Worm (Caenorhabditis elegans) whole organism, young adult: ENCODE data around the gene C49C3.20.
A peak's percentile ranks its signal among the peaks of the same experiment; 100 is the strongest.

Experiments used
- B0019.2 ChIP-seq: fragments of 200-800 bp; sonication (Bioruptor generic); conservative IDR thresholded peaks from 2 replicates; pipeline ENCODE4 v1.3.6; 2022; ENCODE audit warnings: missing genetic modification reagents, missing genetic modification characterization, missing compliant biosample characterization
- B0261.1 ChIP-seq: sonication (generic microtip); optimal IDR thresholded peaks from 2 replicates; lab custom pipeline; 2016; ENCODE audit warnings: mild to moderate bottlenecking, missing genetic modification characterization, moderate library complexity, missing compliant biosample characterization
- C17E4.6 ChIP-seq: fragments of 200-800 bp; sonication (Bioruptor generic); IDR thresholded peaks from 2 replicates; pipeline ENCODE4 v1.3.6; 2022; ENCODE audit warnings: missing genetic modification reagents, missing genetic modification characterization, missing compliant biosample characterization
- D2030.7 ChIP-seq: fragments of 200-800 bp; sonication (Bioruptor generic); IDR thresholded peaks from 2 replicates; pipeline ENCODE4 v1.3.6; 2022; ENCODE audit warnings: missing genetic modification reagents, missing genetic modification characterization, missing compliant biosample characterization
- F22D6.2 ChIP-seq: sonication (generic microtip); optimal IDR thresholded peaks from 2 replicates; lab custom pipeline; 2016; ENCODE audit warnings: mild to moderate bottlenecking, missing genetic modification characterization, missing compliant biosample characterization
- F37B4.10 ChIP-seq: fragments of 200-800 bp; sonication (Bioruptor generic); IDR thresholded peaks from 2 replicates; pipeline ENCODE4 v1.3.6; 2022; ENCODE audit warnings: missing genetic modification characterization, missing compliant biosample characterization
- F52B5.7 ChIP-seq: sonication (generic microtip); optimal IDR thresholded peaks from 2 replicates; lab custom pipeline; 2016; ENCODE audit warnings: mild to moderate bottlenecking, missing genetic modification characterization, missing compliant biosample characterization
- F55B11.4 ChIP-seq: sonication (generic microtip); optimal IDR thresholded peaks from 2 replicates; lab custom pipeline; 2016; ENCODE audit warnings: missing compliant biosample characterization, missing genetic modification characterization, borderline replicate concordance; ENCODE audit not compliant: insufficient read depth
- F57C9.4 ChIP-seq: sonication (generic microtip); optimal IDR thresholded peaks from 2 replicates; lab custom pipeline; 2017; ENCODE audit warnings: mild to moderate bottlenecking, missing genetic modification characterization, missing compliant biosample characterization
- Y53G8AR.9 ChIP-seq: fragments of 200-800 bp; sonication (Bioruptor generic); conservative IDR thresholded peaks from 2 replicates; pipeline ENCODE4 v1.3.6; 2022; ENCODE audit warnings: missing genetic modification reagents, missing genetic modification characterization, missing compliant biosample characterization
- Y56A3A.18 ChIP-seq: fragments of 200-800 bp; sonication (Bioruptor generic); IDR thresholded peaks from 2 replicates; pipeline ENCODE4 v1.3.6; 2022; ENCODE audit warnings: missing genetic modification reagents, missing genetic modification characterization, missing compliant biosample characterization
- Y67H2A.10 ChIP-seq: fragments of 200-800 bp; sonication (Bioruptor generic); conservative IDR thresholded peaks from 2 replicates; pipeline ENCODE4 v1.3.6; 2022; ENCODE audit warnings: missing genetic modification reagents, missing genetic modification characterization, missing compliant biosample characterization
- Y95B8A.8 ChIP-seq: fragments of 200-800 bp; sonication (Bioruptor generic); IDR thresholded peaks from 2 replicates; pipeline ENCODE4 v1.3.6; 2022; ENCODE audit warnings: missing genetic modification reagents, missing genetic modification characterization, missing compliant biosample characterization
- ZK185.1 ChIP-seq: sonication (generic microtip); optimal IDR thresholded peaks from 2 replicates; lab custom pipeline; 2016; ENCODE audit warnings: mild to moderate bottlenecking, missing genetic modification characterization, missing compliant biosample characterization; ENCODE audit not compliant: poor library complexity, severe bottlenecking
- ama-1 ChIP-seq, 3 experiments: fragments of 150-350 bp in 1 of 3; sonication (generic microtip) in 2 of 3; optimal IDR thresholded peaks; 2 replicates each; lab custom pipeline; 2014 to 2018; ENCODE audit warnings: missing biosample characterization in 2 of 3, missing genetic modification characterization in 2 of 3, missing genetic modification reagents in 2 of 3
- aptf-2 ChIP-seq: fragments of 200-800 bp; sonication (Bioruptor generic); conservative IDR thresholded peaks from 2 replicates; pipeline ENCODE4 v1.3.6; 2022; ENCODE audit warnings: missing genetic modification reagents, missing genetic modification characterization, missing compliant biosample characterization
- aptf-3 ChIP-seq: fragments of 200-800 bp; sonication (Bioruptor generic); IDR thresholded peaks from 2 replicates; pipeline ENCODE4 v1.3.6; 2022; ENCODE audit warnings: missing genetic modification characterization, missing compliant biosample characterization
- athp-1 ChIP-seq: sonication (generic microtip); optimal IDR thresholded peaks from 2 replicates; lab custom pipeline; 2017; ENCODE audit warnings: mild to moderate bottlenecking, missing genetic modification characterization, missing compliant biosample characterization
- bed-1 ChIP-seq: fragments of 200-800 bp; sonication (Bioruptor generic); IDR thresholded peaks from 2 replicates; pipeline ENCODE4 v1.3.6; 2022; ENCODE audit warnings: missing genetic modification reagents, missing genetic modification characterization, missing compliant biosample characterization
- cebp-1 ChIP-seq, 2 experiments: fragments of 200-800 bp in 1 of 2; sonication (Bioruptor generic) in 1 of 2; sonication (generic microtip) in 1 of 2; IDR thresholded peaks in 1 of 2; optimal IDR thresholded peaks in 1 of 2; 2 replicates each; pipeline versions ENCODE4 v1.3.6 to Lab custom; 2017 to 2022; ENCODE audit warnings: missing compliant biosample characterization in 2 of 2, missing genetic modification characterization in 2 of 2, mild to moderate bottlenecking in 1 of 2, missing genetic modification reagents in 1 of 2, moderate library complexity in 1 of 2
- ceh-58 ChIP-seq: fragments of 200-800 bp; sonication (Bioruptor generic); IDR thresholded peaks from 2 replicates; pipeline ENCODE4 v1.3.6; 2022; ENCODE audit warnings: missing genetic modification characterization, missing compliant biosample characterization
- die-1 ChIP-seq: sonication (generic microtip); optimal IDR thresholded peaks from 2 replicates; lab custom pipeline; 2016; ENCODE audit warnings: missing genotype, mild to moderate bottlenecking, missing genetic modification characterization, missing compliant biosample characterization
- dox-1 ChIP-seq: fragments of 200-800 bp; sonication (Bioruptor generic); IDR thresholded peaks from 2 replicates; pipeline ENCODE4 v1.3.6; 2022; ENCODE audit warnings: missing genetic modification reagents, missing genetic modification characterization, missing compliant biosample characterization
- dpff-1 ChIP-seq: sonication (generic microtip); optimal IDR thresholded peaks from 2 replicates; lab custom pipeline; 2017; ENCODE audit warnings: mild to moderate bottlenecking, missing genetic modification characterization, missing compliant biosample characterization
- efl-1 ChIP-seq: fragments of 150-350 bp; optimal IDR thresholded peaks from 2 replicates; lab custom pipeline; 2014; ENCODE audit warnings: missing biosample characterization, missing genetic modification reagents, missing genetic modification characterization
- egl-44 ChIP-seq: fragments of 200-800 bp; sonication (Bioruptor generic); IDR thresholded peaks from 2 replicates; pipeline ENCODE4 v1.3.6; 2022; ENCODE audit warnings: missing genetic modification reagents, missing genetic modification characterization, missing compliant biosample characterization
- ekl-4 ChIP-seq: fragments of 200-800 bp; sonication (Bioruptor generic); IDR thresholded peaks from 2 replicates; pipeline ENCODE4 v1.3.6; 2022; ENCODE audit warnings: missing genetic modification reagents, missing genetic modification characterization, missing compliant biosample characterization
- hrde-1 ChIP-seq: sonication (generic microtip); optimal IDR thresholded peaks from 2 replicates; lab custom pipeline; 2016; ENCODE audit warnings: missing genetic modification characterization, mild to moderate bottlenecking, missing compliant biosample characterization, moderate library complexity, missing genotype, missing genetic modification reagents, borderline replicate concordance
- let-526 ChIP-seq: fragments of 200-800 bp; sonication (Bioruptor generic); IDR thresholded peaks from 2 replicates; pipeline ENCODE4 v1.3.6; 2022; ENCODE audit warnings: missing genetic modification reagents, missing genetic modification characterization, missing compliant biosample characterization
- lin-26 ChIP-seq: fragments of 200-800 bp; sonication (Bioruptor generic); IDR thresholded peaks from 2 replicates; pipeline ENCODE4 v1.3.6; 2022; ENCODE audit warnings: missing genetic modification reagents, missing genetic modification characterization, missing compliant biosample characterization
- lin-54 ChIP-seq: fragments of 200-800 bp; sonication (Bioruptor generic); optimal IDR thresholded peaks from 2 replicates; lab custom pipeline; 2018; ENCODE audit warnings: mild to moderate bottlenecking, missing genetic modification characterization, missing compliant biosample characterization
- lsl-1 ChIP-seq: fragments of 200-800 bp; sonication (Bioruptor generic); optimal IDR thresholded peaks from 2 replicates; lab custom pipeline; 2018; ENCODE audit warnings: mild to moderate bottlenecking, missing genetic modification characterization, moderate library complexity, missing compliant biosample characterization
- lsy-27 ChIP-seq: sonication (generic microtip); optimal IDR thresholded peaks from 2 replicates; lab custom pipeline; 2017; ENCODE audit warnings: missing genetic modification characterization, mild to moderate bottlenecking, missing compliant biosample characterization, antibody characterized with exemption, missing genotype, borderline replicate concordance; ENCODE audit not compliant: insufficient read depth
- madf-8 ChIP-seq: fragments of 200-800 bp; sonication (Bioruptor generic); conservative IDR thresholded peaks from 2 replicates; pipeline ENCODE4 v1.3.6; 2022; ENCODE audit warnings: missing genetic modification reagents, missing genetic modification characterization, missing compliant biosample characterization
- mcd-1 ChIP-seq: fragments of 200-800 bp; sonication (Bioruptor generic); IDR thresholded peaks from 2 replicates; pipeline ENCODE4 v1.3.6; 2022; ENCODE audit warnings: missing genetic modification reagents, missing genetic modification characterization, missing compliant biosample characterization
- mel-28 ChIP-seq: sonication (generic microtip); optimal IDR thresholded peaks from 2 replicates; lab custom pipeline; 2016; ENCODE audit warnings: borderline replicate concordance, mild to moderate bottlenecking, missing genetic modification characterization, missing compliant biosample characterization
- mxl-1 ChIP-seq: sonication (generic microtip); optimal IDR thresholded peaks from 2 replicates; lab custom pipeline; 2016; ENCODE audit warnings: missing genetic modification characterization, missing compliant biosample characterization
- nfya-2 ChIP-seq: fragments of 200-800 bp; sonication (Bioruptor generic); IDR thresholded peaks from 2 replicates; pipeline ENCODE4 v1.3.6; 2022; ENCODE audit warnings: missing genetic modification reagents, missing genetic modification characterization, missing compliant biosample characterization
- nhr-27 ChIP-seq: fragments of 200-800 bp; sonication (Bioruptor generic); optimal IDR thresholded peaks from 2 replicates; lab custom pipeline; 2018; ENCODE audit warnings: mild to moderate bottlenecking, missing genetic modification characterization, moderate library complexity, missing compliant biosample characterization
- nhr-90 ChIP-seq: sonication (generic microtip); optimal IDR thresholded peaks from 2 replicates; lab custom pipeline; 2016; ENCODE audit warnings: missing genotype, mild to moderate bottlenecking, missing genetic modification characterization, missing compliant biosample characterization
- rcor-1 ChIP-seq: fragments of 200-800 bp; sonication (Bioruptor generic); IDR thresholded peaks from 2 replicates; pipeline ENCODE4 v1.3.6; 2022; ENCODE audit warnings: missing genetic modification reagents, missing genetic modification characterization, missing compliant biosample characterization
- rpc-1 ChIP-seq, 2 experiments: fragments of 150-350 bp in 1 of 2; sonication (generic microtip) in 1 of 2; optimal IDR thresholded peaks; 2 replicates each; lab custom pipeline; 2014 to 2018; ENCODE audit warnings: missing biosample characterization in 1 of 2, missing genetic modification characterization in 1 of 2, missing genetic modification reagents in 1 of 2, missing genotype in 1 of 2
- sdz-38 ChIP-seq: sonication (generic microtip); optimal IDR thresholded peaks from 2 replicates; lab custom pipeline; 2016; ENCODE audit warnings: missing genotype, missing genetic modification characterization, missing compliant biosample characterization
- somi-1 ChIP-seq: fragments of 200-800 bp; sonication (Bioruptor generic); optimal IDR thresholded peaks from 2 replicates; lab custom pipeline; 2018; ENCODE audit warnings: mild to moderate bottlenecking, missing genetic modification characterization, missing compliant biosample characterization
- tbp1 ChIP-seq: fragments of 200-800 bp; sonication (Bioruptor generic); optimal IDR thresholded peaks from 2 replicates; lab custom pipeline; 2018; ENCODE audit warnings: mild to moderate bottlenecking, missing genetic modification characterization, missing compliant biosample characterization
- tlf-1 ChIP-seq: fragments of 200-800 bp; sonication (Bioruptor generic); optimal IDR thresholded peaks from 2 replicates; lab custom pipeline; 2018; ENCODE audit warnings: mild to moderate bottlenecking, missing genetic modification characterization, missing compliant biosample characterization
- ztf-3 ChIP-seq: fragments of 200-800 bp; sonication (Bioruptor generic); optimal IDR thresholded peaks from 2 replicates; lab custom pipeline; 2018; ENCODE audit warnings: mild to moderate bottlenecking, missing genetic modification characterization, missing compliant biosample characterization

The C49C3.20 gene

ce11 chrIV:17268628-17269027 is 47.7 kb downstream of the C49C3.20 start:
- no peak for TF ChIP-seq mel-28
- TF ChIP-seq tbp1 (GFP tag; lab: Kevin White, UChicago), result no peak
- TF ChIP-seq ztf-3, result no peak
- TF ChIP-seq F37B4.10 (GFP tag; lab: Robert Waterston, UW), result no peak
- TF ChIP-seq aptf-3 (GFP tag; lab: Robert Waterston, UW), result no peak
- TF ChIP-seq Y53G8AR.9, result no peak
- TF ChIP-seq lsy-27 (tag; lab: Kevin White, UChicago), result no peak
- no peak for TF ChIP-seq lin-54
- no peak for TF ChIP-seq die-1 (tag; lab: Kevin White, UChicago)
- no peak for TF ChIP-seq F52B5.7 (tag; lab: Kevin White, UChicago)
- peak; percentile 46; the same call in 1 of the 2 replicates for TF ChIP-seq cebp-1 (GFP tag; IDR thresholded peaks at IDR 0.05; lab: Robert Waterston, UW)
- TF ChIP-seq cebp-1 (tag; optimal IDR thresholded peaks at IDR 0.05; lab: Kevin White, UChicago), result peak; percentile 86
- TF ChIP-seq ekl-4, result no peak
- no peak for TF ChIP-seq lsl-1 (GFP tag; lab: Kevin White, UChicago)
- no peak for TF ChIP-seq madf-8 (GFP tag; lab: Robert Waterston, UW)
- no peak for TF ChIP-seq dox-1
- TF ChIP-seq nhr-27, result no peak
- TF ChIP-seq rcor-1 (GFP tag; lab: Robert Waterston, UW), result peak; percentile 30; the same call in 1 of the 2 replicates
- TF ChIP-seq somi-1 (GFP tag; lab: Kevin White, UChicago), result no peak
- TF ChIP-seq bed-1 (GFP tag; lab: Robert Waterston, UW), result no peak
- TF ChIP-seq aptf-2, result no peak
- TF ChIP-seq dpff-1 (tag; lab: Kevin White, UChicago), result no peak
- no peak for TF ChIP-seq mxl-1 (tag; lab: Kevin White, UChicago)
- no peak for TF ChIP-seq F55B11.4 (tag; lab: Kevin White, UChicago)
- TF ChIP-seq sdz-38 (tag; lab: Kevin White, UChicago), result no peak
- peak; percentile 2 for TF ChIP-seq ZK185.1
- TF ChIP-seq Y67H2A.10 (GFP tag; lab: Robert Waterston, UW), result no peak
- TF ChIP-seq F22D6.2, result no peak
- TF ChIP-seq D2030.7 (GFP tag; lab: Robert Waterston, UW), result no peak
- no peak for TF ChIP-seq nhr-90 (tag; lab: Kevin White, UChicago)
- TF ChIP-seq ceh-58 (GFP tag; lab: Robert Waterston, UW), result no peak
- TF ChIP-seq Y95B8A.8 (GFP tag; lab: Robert Waterston, UW), result no peak
- TF ChIP-seq egl-44 (GFP tag; lab: Robert Waterston, UW), result no peak
- peak; percentile 33 for TF ChIP-seq ama-1 (optimal IDR thresholded peaks at IDR 0.05; lab: Kevin White, UChicago)
- no peak for TF ChIP-seq ama-1 (GFP tag; optimal IDR thresholded peaks at IDR 0.05; lab: Kevin White, UChicago)
- TF ChIP-seq mcd-1, result peak; percentile 33; the same call in 1 of the 2 replicates
- no peak for TF ChIP-seq B0261.1 (tag; lab: Kevin White, UChicago)
- TF ChIP-seq rpc-1 (optimal IDR thresholded peaks at IDR 0.05; lab: Kevin White, UChicago), result no peak
- no peak for TF ChIP-seq rpc-1 (tag; optimal IDR thresholded peaks at IDR 0.05; lab: Kevin White, UChicago)
- TF ChIP-seq let-526 (GFP tag; lab: Robert Waterston, UW), result no peak
- no peak for TF ChIP-seq F57C9.4
- no peak for TF ChIP-seq athp-1 (tag; lab: Kevin White, UChicago)
- no peak for TF ChIP-seq hrde-1 (tag; lab: Kevin White, UChicago)
- TF ChIP-seq tlf-1 (GFP tag; lab: Kevin White, UChicago), result no peak
- TF ChIP-seq Y56A3A.18 (GFP tag; lab: Robert Waterston, UW), result no peak
- TF ChIP-seq lin-26 (GFP tag; lab: Robert Waterston, UW), result no peak
- TF ChIP-seq nfya-2 (GFP tag; lab: Robert Waterston, UW), result no peak
- TF ChIP-seq B0019.2 (GFP tag; lab: Robert Waterston, UW), result no peak
- no peak for TF ChIP-seq C17E4.6 (GFP tag; lab: Robert Waterston, UW)
- no peak for TF ChIP-seq efl-1 (GFP tag; lab: Kevin White, UChicago)
